Worm (Caenorhabditis elegans) whole organism, late embryonic: Measurements from ENCODE around the gene dao-6.

ENCODE experiments used
- ama-1 ChIP-seq: fragments of 150-350 bp; optimal IDR thresholded peaks from 2 replicates; lab custom pipeline; 2014
- ceh-2 ChIP-seq: sonication (generic microtip); optimal IDR thresholded peaks from 2 replicates; lab custom pipeline; 2016; ENCODE audit warnings: missing genotype, missing genetic modification characterization, missing compliant biosample characterization
- ceh-22 ChIP-seq: sonication (generic microtip); optimal IDR thresholded peaks from 2 replicates; lab custom pipeline; 2017; ENCODE audit warnings: missing biosample characterization, missing genetic modification characterization
- ceh-48 ChIP-seq: sonication (generic microtip); optimal IDR thresholded peaks from 2 replicates; lab custom pipeline; 2016; ENCODE audit warnings: missing genetic modification characterization, inconsistent platforms, missing compliant biosample characterization
- dmd-4 ChIP-seq: sonication (generic microtip); optimal IDR thresholded peaks from 2 replicates; lab custom pipeline; 2016; ENCODE audit warnings: borderline replicate concordance, missing genetic modification characterization, missing compliant biosample characterization
- gmeb-2 ChIP-seq: sonication (generic microtip); optimal IDR thresholded peaks from 2 replicates; lab custom pipeline; 2016; ENCODE audit warnings: missing genetic modification characterization, inconsistent platforms, missing compliant biosample characterization
- hlh-30 ChIP-seq: sonication (generic microtip); optimal IDR thresholded peaks from 2 replicates; lab custom pipeline; 2017; ENCODE audit warnings: antibody characterized with exemption, missing genetic modification characterization, missing compliant biosample characterization; ENCODE audit not compliant: insufficient read depth
- hlh-6 ChIP-seq: sonication (generic microtip); optimal IDR thresholded peaks from 2 replicates; lab custom pipeline; 2016; ENCODE audit warnings: missing genotype, missing genetic modification characterization, missing compliant biosample characterization
- sox-4 ChIP-seq: sonication (generic microtip); optimal IDR thresholded peaks from 2 replicates; lab custom pipeline; 2017; ENCODE audit warnings: mild to moderate bottlenecking, missing genetic modification characterization, inconsistent platforms, missing compliant biosample characterization

- TF ChIP-seq hlh-30 (tag; lab: Kevin White, UChicago), result no peak
- TF ChIP-seq hlh-6 (tag; lab: Kevin White, UChicago), result peak; percentile 50
- no peak for TF ChIP-seq ceh-48 (tag; lab: Kevin White, UChicago)
- no peak for TF ChIP-seq dmd-4
- no peak for TF ChIP-seq ceh-2 (tag; lab: Kevin White, UChicago)
- no peak for TF ChIP-seq ceh-22 (tag; lab: Kevin White, UChicago)
- no peak for TF ChIP-seq ama-1 (lab: Kevin White, UChicago)
- no peak for TF ChIP-seq sox-4 (tag; lab: Kevin White, UChicago)
- no peak for TF ChIP-seq gmeb-2 (tag; lab: Kevin White, UChicago)
Measured at ce11 chrIII:9700114-9700690, 35.8 kb downstream of the dao-6 start.
